Worm (Caenorhabditis elegans): ENCODE data around the gene par-5.

ce11 chrIV:11795964-11796363 is 25.8 kb downstream of the par-5 start:
- TF ChIP-seq cebp-1 (GFP tag; IDR thresholded peaks at IDR 0.05) (no peak), cebp-1 (tag; optimal IDR thresholded peaks at IDR 0.05) (no peak), unc-62 (GFP tag; optimal IDR thresholded peaks at IDR 0.05) (no peak), pha-4 (tag; optimal IDR thresholded peaks at IDR 0.05) (no peak), pbrm-1 (GFP tag; IDR thresholded peaks at IDR 0.05) (no peak), athp-1 (tag; optimal IDR thresholded peaks at IDR 0.05) (no peak), nhr-90 (tag; optimal IDR thresholded peaks at IDR 0.05) (no peak), lir-1 (GFP tag; conservative IDR thresholded peaks at IDR 0.05) (no peak), F37B4.10 (GFP tag; IDR thresholded peaks at IDR 0.05) (no peak), nfyb-1 (GFP tag; IDR thresholded peaks at IDR 0.05) (no peak), ama-1 (optimal IDR thresholded peaks at IDR 0.05) (no peak), ama-1 (GFP tag; optimal IDR thresholded peaks at IDR 0.05) (no peak)

Data from whole organism, young adult.